Worm (Caenorhabditis elegans) whole organism, mixed stage, embryonic: Measurements from ENCODE around the gene F09C6.3.

Experiments
- M03D4.4 ChIP-seq: sonication (generic microtip); optimal IDR thresholded peaks from 2 replicates; lab custom pipeline; 2017; ENCODE audit warnings: mild to moderate bottlenecking, missing genetic modification characterization, missing compliant biosample characterization
- bed-3 ChIP-seq: fragments of 200-800 bp; sonication (Bioruptor generic); optimal IDR thresholded peaks from 3 replicates; lab custom pipeline; 2018; ENCODE audit warnings: mild to moderate bottlenecking, missing genetic modification characterization, moderate library complexity, missing compliant biosample characterization
- ceh-39 ChIP-seq: fragments of 150-350 bp; optimal IDR thresholded peaks from 2 replicates; lab custom pipeline; 2014; ENCODE audit warnings: missing biosample characterization, missing genetic modification characterization
- ceh-43 ChIP-seq: fragments of 200-800 bp; sonication (Bioruptor generic); optimal IDR thresholded peaks from 2 replicates; lab custom pipeline; 2018; ENCODE audit warnings: mild to moderate bottlenecking, missing genetic modification characterization, moderate library complexity, missing compliant biosample characterization
- ceh-83 ChIP-seq: fragments of 200-800 bp; sonication (Bioruptor generic); optimal IDR thresholded peaks from 2 replicates; lab custom pipeline; 2018; ENCODE audit warnings: mild to moderate bottlenecking, missing genetic modification characterization, missing compliant biosample characterization
- ces-1 ChIP-seq: fragments of 150-350 bp; optimal IDR thresholded peaks from 2 replicates; lab custom pipeline; 2014; ENCODE audit warnings: missing biosample characterization, missing genetic modification reagents, missing genetic modification characterization
- cnd-1 ChIP-seq: fragments of 200-800 bp; sonication (Bioruptor generic); optimal IDR thresholded peaks from 2 replicates; lab custom pipeline; 2018; ENCODE audit warnings: mild to moderate bottlenecking, missing genetic modification characterization, missing compliant biosample characterization
- drap-1 ChIP-seq: fragments of 200-800 bp; sonication (Bioruptor generic); optimal IDR thresholded peaks from 3 replicates; lab custom pipeline; 2018; ENCODE audit warnings: mild to moderate bottlenecking, missing genetic modification characterization, missing compliant biosample characterization
- elt-1 ChIP-seq: sonication (generic microtip); optimal IDR thresholded peaks from 2 replicates; lab custom pipeline; 2017; ENCODE audit warnings: missing genetic modification characterization, mild to moderate bottlenecking, missing compliant biosample characterization, antibody characterized with exemption, moderate library complexity, borderline replicate concordance; ENCODE audit not compliant: insufficient read depth
- flh-1 ChIP-seq: fragments of 200-800 bp; sonication (Bioruptor generic); optimal IDR thresholded peaks from 2 replicates; lab custom pipeline; 2018; ENCODE audit warnings: mild to moderate bottlenecking, missing genetic modification characterization, moderate library complexity, missing compliant biosample characterization
- ham-2 ChIP-seq: fragments of 200-800 bp; sonication (Bioruptor generic); optimal IDR thresholded peaks from 2 replicates; lab custom pipeline; 2018; ENCODE audit warnings: mild to moderate bottlenecking, missing genetic modification characterization, missing compliant biosample characterization
- hlh-1 ChIP-seq: fragments of 150-350 bp; optimal IDR thresholded peaks from 2 replicates; lab custom pipeline; 2014; ENCODE audit warnings: missing biosample characterization, missing genetic modification reagents, missing genetic modification characterization
- lin-13 ChIP-seq: fragments of 150-350 bp; optimal IDR thresholded peaks from 2 replicates; lab custom pipeline; 2014; ENCODE audit warnings: missing biosample characterization, missing genetic modification characterization
- lin-32 ChIP-seq: fragments of 200-800 bp; sonication (Bioruptor generic); optimal IDR thresholded peaks from 2 replicates; lab custom pipeline; 2018; ENCODE audit warnings: mild to moderate bottlenecking, missing genetic modification characterization, missing compliant biosample characterization
- lsy-2 ChIP-seq: fragments of 150-350 bp; optimal IDR thresholded peaks from 2 replicates; lab custom pipeline; 2014; ENCODE audit warnings: missing biosample characterization, missing genetic modification characterization
- mab-5 ChIP-seq: fragments of 150-350 bp; optimal IDR thresholded peaks from 2 replicates; lab custom pipeline; 2014; ENCODE audit warnings: missing biosample characterization, missing genetic modification characterization
- mep-1 ChIP-seq: fragments of 150-350 bp; optimal IDR thresholded peaks from 2 replicates; lab custom pipeline; 2017; ENCODE audit warnings: missing biosample characterization, missing genetic modification reagents, missing genetic modification characterization, inconsistent platforms
- mls-2 ChIP-seq: sonication (generic microtip); optimal IDR thresholded peaks from 2 replicates; lab custom pipeline; 2016; ENCODE audit warnings: mild to moderate bottlenecking, missing genetic modification characterization, moderate library complexity, missing compliant biosample characterization
- nhr-12 ChIP-seq: fragments of 150-350 bp; optimal IDR thresholded peaks from 2 replicates; lab custom pipeline; 2014; ENCODE audit warnings: missing biosample characterization, missing genetic modification characterization
- nhr-2 ChIP-seq: fragments of 150-350 bp; optimal IDR thresholded peaks from 2 replicates; lab custom pipeline; 2014; ENCODE audit warnings: missing biosample characterization, missing genetic modification characterization
- nhr-237 ChIP-seq: fragments of 150-350 bp; optimal IDR thresholded peaks from 2 replicates; lab custom pipeline; 2014; ENCODE audit warnings: missing biosample characterization, missing genetic modification characterization
- nhr-28 ChIP-seq: fragments of 150-350 bp; optimal IDR thresholded peaks from 2 replicates; lab custom pipeline; 2014; ENCODE audit warnings: missing biosample characterization, missing genetic modification characterization
- nhr-76 ChIP-seq: sonication (generic microtip); optimal IDR thresholded peaks from 2 replicates; lab custom pipeline; 2017; ENCODE audit warnings: missing biosample characterization, missing genetic modification characterization
- pha-4 ChIP-seq: fragments of 150-350 bp; optimal IDR thresholded peaks from 2 replicates; lab custom pipeline; 2018; ENCODE audit warnings: missing biosample characterization, missing genetic modification reagents, missing genetic modification characterization
- sem-2 ChIP-seq: fragments of 200-800 bp; sonication (Bioruptor generic); optimal IDR thresholded peaks from 2 replicates; lab custom pipeline; 2018; ENCODE audit warnings: mild to moderate bottlenecking, missing genetic modification characterization, missing compliant biosample characterization
- snpc-4 ChIP-seq: fragments of 150-350 bp; optimal IDR thresholded peaks from 2 replicates; lab custom pipeline; 2014; ENCODE audit warnings: missing biosample characterization, missing genetic modification characterization
- sptf-1 ChIP-seq: sonication (generic microtip); optimal IDR thresholded peaks from 2 replicates; lab custom pipeline; 2017; ENCODE audit warnings: mild to moderate bottlenecking, missing genetic modification characterization, moderate library complexity, missing compliant biosample characterization
- unc-39 ChIP-seq: fragments of 150-350 bp; optimal IDR thresholded peaks from 2 replicates; lab custom pipeline; 2014; ENCODE audit warnings: missing biosample characterization, missing genetic modification characterization
- unc-62 ChIP-seq: fragments of 150-350 bp; optimal IDR thresholded peaks from 2 replicates; lab custom pipeline; 2014; ENCODE audit warnings: missing biosample characterization, missing genetic modification reagents, missing genetic modification characterization
- zip-8 ChIP-seq: fragments of 150-350 bp; optimal IDR thresholded peaks from 2 replicates; lab custom pipeline; 2014; ENCODE audit warnings: missing biosample characterization, missing genetic modification characterization
- ztf-11 ChIP-seq: fragments of 150-350 bp; optimal IDR thresholded peaks from 2 replicates; lab custom pipeline; 2014; ENCODE audit warnings: missing biosample characterization, missing genetic modification characterization

F09C6.3 gene

DNA sequence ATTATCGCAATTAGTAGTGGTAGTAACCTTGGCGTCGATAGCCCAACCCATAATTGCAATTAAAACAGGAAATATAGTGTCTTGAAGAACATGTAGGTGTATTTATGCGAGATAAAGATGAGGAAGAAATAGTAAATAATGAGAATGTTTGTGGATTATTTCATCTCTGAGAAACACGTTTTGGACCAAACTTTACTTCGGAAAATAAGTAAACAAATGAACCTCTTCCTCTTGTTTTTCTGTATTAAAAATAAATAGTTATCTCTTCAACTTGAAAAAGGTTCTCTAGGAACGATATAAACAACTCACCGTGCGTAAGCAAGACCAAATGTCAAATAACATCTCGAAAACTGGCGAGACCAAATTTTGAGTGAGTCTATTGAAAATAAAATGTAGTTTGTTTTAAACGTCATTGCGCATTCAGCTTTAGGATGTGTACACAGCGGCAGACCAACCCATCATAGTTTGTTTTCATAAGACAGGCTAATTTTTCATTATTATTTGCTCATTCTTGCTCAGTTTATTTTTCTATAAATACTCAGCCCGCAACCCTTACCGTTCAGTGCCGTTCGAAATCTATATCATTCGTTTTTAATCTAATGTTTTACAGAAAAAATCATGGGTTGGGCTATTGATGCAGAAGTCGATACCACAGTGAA is 2.4 kb upstream of the F09C6.3 start, which contains the start of the genes F09C6.11 and F09C6.12:
Gene F09C6.11, minus strand, starts transcription at position 51 of the 659 bp plus-strand sequence.
Gene F09C6.12, plus strand, starts transcription at position 609 of the 659 bp plus-strand sequence.
- TF ChIP-seq zip-8: no peak
- TF ChIP-seq unc-62: no peak
- no peak for TF ChIP-seq elt-1 (tag; lab: Kevin White, UChicago)
- no peak for TF ChIP-seq ceh-39 (tag; lab: Kevin White, UChicago)
- TF ChIP-seq ces-1 (GFP tag; lab: Kevin White, UChicago): no peak
- TF ChIP-seq hlh-1 (tag; lab: Kevin White, UChicago): no peak
- TF ChIP-seq nhr-12 (tag; lab: Kevin White, UChicago): no peak
- no peak for TF ChIP-seq nhr-76
- no peak for TF ChIP-seq cnd-1 (tag; lab: Kevin White, UChicago)
- no peak for TF ChIP-seq ham-2 (GFP tag; lab: Kevin White, UChicago)
- no peak for TF ChIP-seq sptf-1
- TF ChIP-seq lsy-2 (tag; lab: Kevin White, UChicago): no peak
- no peak for TF ChIP-seq sem-2 (GFP tag; lab: Kevin White, UChicago)
- TF ChIP-seq unc-39 (tag; lab: Kevin White, UChicago): no peak
- no peak for TF ChIP-seq nhr-237 (tag; lab: Kevin White, UChicago)
- TF ChIP-seq ztf-11: no peak
- TF ChIP-seq nhr-28 (tag; lab: Kevin White, UChicago): no peak

DNA sequence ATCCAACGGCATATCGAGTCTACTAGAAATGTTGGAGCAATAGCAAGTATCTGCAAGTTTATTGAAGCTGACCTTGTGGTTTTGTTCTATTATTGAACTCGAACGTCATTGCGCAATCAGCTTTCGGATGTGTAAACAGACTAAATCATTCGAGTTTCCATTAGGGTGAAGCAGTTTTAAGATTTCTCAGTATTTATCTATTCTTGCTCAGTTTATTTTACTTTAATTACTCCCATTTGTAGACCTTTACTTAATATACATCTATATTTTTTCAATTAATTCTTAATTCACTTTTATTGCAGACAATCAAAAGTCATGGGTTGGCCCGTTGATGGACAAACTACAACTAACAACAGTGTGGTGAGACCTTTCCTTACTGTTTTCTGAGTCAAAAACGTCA is 725 bp upstream of the F09C6.3 start, which contains the start of gene F09C6.14:
Gene F09C6.14, plus strand, starts transcription at position 301 of the 400 bp plus-strand sequence.
- TF ChIP-seq nhr-12 (tag; lab: Kevin White, UChicago) (no peak), lsy-2 (tag; lab: Kevin White, UChicago) (no peak), snpc-4 (no peak), ztf-11 (no peak), mep-1 (tag; lab: Kevin White, UChicago) (no peak), sem-2 (GFP tag; lab: Kevin White, UChicago) (no peak), ces-1 (GFP tag; lab: Kevin White, UChicago) (no peak), pha-4 (no peak), mab-5 (tag; lab: Kevin White, UChicago) (no peak), drap-1 (GFP tag; lab: Kevin White, UChicago) (no peak), lin-13 (tag; lab: Kevin White, UChicago) (no peak)

DNA sequence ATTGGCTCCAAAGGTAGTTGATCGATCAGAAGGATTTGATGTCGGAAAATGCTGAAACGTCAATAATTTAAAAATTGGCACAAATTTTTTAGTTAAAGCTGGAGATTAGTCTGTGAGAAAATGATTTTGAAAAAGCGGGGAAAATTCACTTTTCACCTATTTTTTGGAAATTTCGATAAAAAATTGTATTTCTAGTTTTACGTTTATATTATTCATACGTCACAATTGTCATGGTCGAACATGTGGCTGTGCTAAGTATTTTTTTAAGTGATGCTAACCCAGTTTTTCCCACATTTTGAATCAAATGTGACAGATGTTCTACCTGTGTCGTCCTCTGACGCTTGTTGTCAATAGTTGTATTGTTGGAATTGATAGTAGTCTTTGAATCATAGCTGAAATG is 422 bp downstream of the F09C6.3 start:
- TF ChIP-seq mls-2 (tag; lab: Kevin White, UChicago): no peak
- TF ChIP-seq ham-2 (GFP tag; lab: Kevin White, UChicago): no peak
- no peak for TF ChIP-seq lin-32 (GFP tag; lab: Kevin White, UChicago)
- no peak for TF ChIP-seq flh-1 (GFP tag; lab: Kevin White, UChicago)
- TF ChIP-seq cnd-1 (tag; lab: Kevin White, UChicago): no peak
- TF ChIP-seq ceh-39 (tag; lab: Kevin White, UChicago): no peak
- no peak for TF ChIP-seq nhr-28 (tag; lab: Kevin White, UChicago)
- TF ChIP-seq ceh-83 (GFP tag; lab: Kevin White, UChicago): no peak
- no peak for TF ChIP-seq sem-2 (GFP tag; lab: Kevin White, UChicago)
- no peak for TF ChIP-seq drap-1 (GFP tag; lab: Kevin White, UChicago)
- TF ChIP-seq zip-8: no peak
- TF ChIP-seq ceh-43 (GFP tag; lab: Kevin White, UChicago): no peak
- TF ChIP-seq M03D4.4: no peak
- TF ChIP-seq elt-1 (tag; lab: Kevin White, UChicago): no peak
- TF ChIP-seq bed-3 (GFP tag; lab: Kevin White, UChicago): no peak
- TF ChIP-seq nhr-237 (tag; lab: Kevin White, UChicago): no peak
- no peak for TF ChIP-seq unc-39 (tag; lab: Kevin White, UChicago)
- TF ChIP-seq lin-13 (tag; lab: Kevin White, UChicago): no peak
- no peak for TF ChIP-seq nhr-76
- no peak for TF ChIP-seq snpc-4

DNA sequence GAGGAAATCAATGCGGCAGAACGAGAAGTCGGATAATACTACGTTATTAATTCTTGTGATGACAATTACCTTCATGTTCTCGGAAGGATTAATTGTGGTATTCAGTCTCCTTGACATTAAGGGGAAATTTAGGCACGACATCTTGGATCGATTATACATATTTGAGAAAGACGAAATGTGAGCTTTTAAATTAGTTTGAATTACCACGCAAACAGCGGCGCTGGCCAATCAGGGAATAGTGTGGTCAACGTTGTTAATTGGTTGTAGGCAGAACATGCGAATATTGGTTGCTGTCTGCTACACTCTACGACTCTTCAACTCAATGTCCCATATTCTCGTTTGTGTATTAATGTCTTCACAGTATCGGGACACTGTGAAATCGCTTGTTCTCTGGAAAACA is 5.0 kb downstream of the F09C6.3 start, which contains the start of gene F49A5.10:
Gene F49A5.10, plus strand, starts transcription at position 301 of the 400 bp plus-strand sequence.
- no peak for TF ChIP-seq nhr-237 (tag; lab: Kevin White, UChicago)
- no peak for TF ChIP-seq nhr-12 (tag; lab: Kevin White, UChicago)
- TF ChIP-seq cnd-1 (tag; lab: Kevin White, UChicago): no peak
- no peak for TF ChIP-seq lin-13 (tag; lab: Kevin White, UChicago)
- TF ChIP-seq sptf-1: no peak
- no peak for TF ChIP-seq zip-8
- no peak for TF ChIP-seq lin-32 (GFP tag; lab: Kevin White, UChicago)
- no peak for TF ChIP-seq unc-39 (tag; lab: Kevin White, UChicago)
- no peak for TF ChIP-seq ham-2 (GFP tag; lab: Kevin White, UChicago)
- TF ChIP-seq nhr-2 (tag; lab: Kevin White, UChicago): no peak
- TF ChIP-seq M03D4.4: no peak
- TF ChIP-seq snpc-4: no peak
- TF ChIP-seq, all 35 proteins: peak for 0
